Worm (Caenorhabditis elegans): ENCODE results near the gene Y22D7AL.9.

- TF ChIP-seq aly-1 (tag; optimal IDR thresholded peaks at IDR 0.05): no peak
- no peak for TF ChIP-seq ama-1 (optimal IDR thresholded peaks at IDR 0.05)
Observed at ce11 chrIII:1558441-1559159, 55.2 kb downstream of the Y22D7AL.9 start, which contains the start of the genes eelo-1 and Y67D2.2.

Measured in whole organism, early embryonic.